Worm (Caenorhabditis elegans): Measurements from ENCODE around the gene F59A6.10.
A peak's percentile ranks its signal among the peaks of the same experiment; 100 is the strongest.

The F59A6.10 gene

DNA sequence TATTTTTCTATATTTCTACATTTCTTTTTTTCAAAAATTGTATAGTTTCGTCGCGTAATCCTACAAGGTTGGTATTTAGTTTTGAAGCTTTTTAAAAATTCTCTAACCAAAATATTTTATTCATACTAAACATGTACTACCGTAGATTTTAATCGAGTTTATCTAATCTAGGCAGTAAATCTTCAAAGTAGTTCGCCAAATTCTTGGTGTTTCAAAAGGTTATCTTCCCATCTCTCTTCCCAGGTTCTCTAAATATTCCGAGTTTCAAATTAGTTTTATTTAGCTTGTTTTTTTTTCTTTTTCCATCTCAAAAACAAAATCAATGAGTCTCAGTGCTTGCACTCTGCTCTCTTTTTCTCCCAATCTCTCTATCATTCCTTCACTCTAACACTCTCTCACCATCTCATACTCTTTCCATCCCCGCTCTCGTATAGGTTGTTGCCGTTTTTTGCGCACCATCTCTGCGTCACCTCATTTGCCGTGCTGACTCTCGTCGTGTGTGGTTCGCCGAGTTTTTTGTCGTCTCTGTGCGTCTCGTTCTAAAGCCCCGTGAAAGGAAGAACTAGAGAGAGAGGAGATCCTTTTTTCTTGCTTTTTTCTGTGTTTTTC is 13.3 kb downstream of the F59A6.10 start (continued):
- TF ChIP-seq saeg-2 (GFP tag; IDR thresholded peaks at IDR 0.05) = no peak
- TF ChIP-seq hlh-30 (tag; optimal IDR thresholded peaks at IDR 0.05; ENCODE audit: insufficient read depth) = peak; percentile 77
- TF ChIP-seq egl-43 (GFP tag; IDR thresholded peaks at IDR 0.05) = no peak
- TF ChIP-seq F26F4.8 (GFP tag; conservative IDR thresholded peaks at IDR 0.05) = no peak
- TF ChIP-seq dve-1 (tag; optimal IDR thresholded peaks at IDR 0.05; ENCODE audit: insufficient read depth) = peak; percentile 78
- TF ChIP-seq fkh-10 (GFP tag; optimal IDR thresholded peaks at IDR 0.05) = peak; percentile 58

DNA sequence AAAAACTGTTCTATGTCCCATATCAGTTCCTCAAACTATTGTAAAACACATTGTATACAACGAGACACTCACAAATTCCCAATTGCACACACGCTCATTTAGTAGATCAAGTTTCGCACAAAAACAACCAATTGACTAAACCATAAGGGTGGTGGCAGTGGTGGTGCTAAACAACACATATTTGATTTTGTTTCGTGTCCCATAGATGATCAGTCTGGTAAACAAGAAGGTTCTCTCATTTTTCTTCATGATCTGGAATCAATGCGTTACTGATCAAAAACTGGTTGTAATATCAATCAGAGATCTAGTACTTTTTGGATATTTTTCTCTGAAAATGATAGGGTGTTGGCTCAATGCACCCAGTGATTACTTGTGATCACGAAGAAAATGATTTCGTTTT is 14.8 kb downstream of the F59A6.10 start:
- TF ChIP-seq unc-62 (GFP tag; optimal IDR thresholded peaks at IDR 0.05 in 1 of 2) = peak in 1 of 2 experiments; percentile 77
- TF ChIP-seq unc-62 (tag; optimal IDR thresholded peaks at IDR 0.05) = no peak
- TF ChIP-seq ZK337.2 (GFP tag; IDR thresholded peaks at IDR 0.05) = no peak
- no peak for TF ChIP-seq nhr-28 (tag; optimal IDR thresholded peaks at IDR 0.05)
- TF ChIP-seq daf-19 (GFP tag; conservative IDR thresholded peaks at IDR 0.05) = no peak
- no peak for TF ChIP-seq lin-15B (tag; optimal IDR thresholded peaks at IDR 0.05)
- TF ChIP-seq ctbp-1 (GFP tag; IDR thresholded peaks at IDR 0.05) = no peak
- TF ChIP-seq nhr-42 (GFP tag; IDR thresholded peaks at IDR 0.05) = no peak
- no peak for TF ChIP-seq F44E2.7 (GFP tag; IDR thresholded peaks at IDR 0.05)
- TF ChIP-seq aha-1 (tag) = peak; percentile 24

DNA sequence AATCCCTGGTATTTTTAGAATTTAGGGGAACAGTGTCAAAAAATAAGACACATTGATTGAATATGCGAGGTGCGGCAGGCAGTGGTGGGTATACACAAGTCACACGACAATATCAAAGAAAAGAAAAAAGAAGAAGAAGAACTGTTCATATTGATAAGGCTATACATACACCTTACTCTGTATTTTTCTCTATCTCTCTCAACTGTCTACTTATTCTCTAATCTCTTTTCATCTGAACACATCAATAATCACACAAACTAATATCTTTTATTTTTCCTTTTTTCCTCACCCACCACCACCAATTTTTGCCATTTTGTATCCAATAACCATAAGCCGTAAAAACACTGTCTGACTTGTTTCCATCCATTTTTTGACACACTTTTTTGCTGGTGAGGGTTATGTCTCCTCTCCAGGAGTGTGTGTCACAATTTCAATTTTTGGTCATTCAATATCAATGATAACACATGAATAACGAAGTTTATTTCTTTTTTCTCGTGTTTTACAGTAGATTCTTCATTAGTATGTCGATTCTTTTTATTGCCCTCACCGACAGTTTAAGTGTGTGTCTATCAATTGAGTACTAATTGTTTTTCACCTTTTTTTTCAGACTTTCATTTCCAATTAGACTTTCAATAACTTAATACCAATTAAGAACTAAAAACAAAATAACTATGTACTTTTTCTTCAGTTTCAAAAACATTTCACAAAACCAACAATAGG is 15.8 kb downstream of the F59A6.10 start:
- TF ChIP-seq nhr-11 (tag; optimal IDR thresholded peaks at IDR 0.05) (no peak), lin-39 (tag; optimal IDR thresholded peaks at IDR 0.05) (no peak), mxl-3 (GFP tag; optimal IDR thresholded peaks at IDR 0.05) (peak; percentile 9), dmd-6 (GFP tag; IDR thresholded peaks at IDR 0.05) (peak; percentile 81), php-3 (GFP tag; IDR thresholded peaks at IDR 0.05) (peak; percentile 82), mdl-1 (tag; optimal IDR thresholded peaks at IDR 0.05) (peak in 1 of 2 experiments; percentile 42), nhr-48 (tag; optimal IDR thresholded peaks at IDR 0.05) (peak; percentile 25), zip-11 (GFP tag; IDR thresholded peaks at IDR 0.05) (no peak), mdt-29 (GFP tag; IDR thresholded peaks at IDR 0.05) (no peak), nhr-28 (tag; optimal IDR thresholded peaks at IDR 0.05) (peak; percentile 83), dve-1 (tag; optimal IDR thresholded peaks at IDR 0.05; ENCODE audit: insufficient read depth) (peak; percentile 83), F44E2.7 (GFP tag; IDR thresholded peaks at IDR 0.05) (no peak), daf-16 (GFP tag; optimal IDR thresholded peaks at IDR 0.05) (no peak), daf-16 (tag; optimal IDR thresholded peaks at IDR 0.05) (peak; percentile 53), hlh-11 (tag; optimal IDR thresholded peaks at IDR 0.05) (peak; percentile 82), lin-29 (GFP tag; IDR thresholded peaks at IDR 0.05) (no peak), pqm-1 (tag; optimal IDR thresholded peaks at IDR 0.05) (peak; percentile 44), snpc-4 (tag; optimal IDR thresholded peaks at IDR 0.05) (no peak), cey-2 (tag; optimal IDR thresholded peaks at IDR 0.05; ENCODE audit: borderline replicate concordance, insufficient read depth) (peak; percentile 32), egl-43 (GFP tag; IDR thresholded peaks at IDR 0.05) (no peak), ces-1 (GFP tag; optimal IDR thresholded peaks at IDR 0.05) (no peak), lsy-2 (tag; optimal IDR thresholded peaks at IDR 0.05) (peak in 1 of 2 experiments; percentile 25), nhr-76 (tag; optimal IDR thresholded peaks at IDR 0.05) (peak; percentile 4), mep-1 (tag; optimal IDR thresholded peaks at IDR 0.05) (peak; percentile 42), lin-1 (GFP tag; IDR thresholded peaks at IDR 0.05) (peak; percentile 54; the same call in 1 of the 2 replicates), hlh-30 (tag; optimal IDR thresholded peaks at IDR 0.05; ENCODE audit: insufficient read depth) (peak; percentile 62), nhr-10 (tag; optimal IDR thresholded peaks at IDR 0.05) (peak; percentile 60), unc-62 (GFP tag; optimal IDR thresholded peaks at IDR 0.05 in 1 of 2) (peak in 1 of 2 experiments; percentile 88), unc-62 (tag; optimal IDR thresholded peaks at IDR 0.05) (no peak), nhr-25 (tag; optimal IDR thresholded peaks at IDR 0.05; ENCODE audit: borderline replicate concordance, insufficient read depth) (peak; percentile 17), T20F7.1 (GFP tag; optimal IDR thresholded peaks at IDR 0.05) (peak; percentile 65), skn-1 (tag; optimal IDR thresholded peaks at IDR 0.05) (no peak)
